Worm (Caenorhabditis elegans): ENCODE results near the gene W02D7.6.

Gene W02D7.6

ce11 chrV:8250208-8250607 lies 51.1 kb downstream of the W02D7.6 start, which contains the start of gene C16D9.6:
C16D9.6 (minus strand) TSS chrV:8250308.
- TF ChIP-seq nhr-12 (tag; optimal IDR thresholded peaks at IDR 0.05) (no peak), fkh-10 (GFP tag; optimal IDR thresholded peaks at IDR 0.05) (no peak), ceh-16 (tag; optimal IDR thresholded peaks at IDR 0.05) (no peak), mml-1 (tag; optimal IDR thresholded peaks at IDR 0.05) (no peak), lsy-12 (tag; optimal IDR thresholded peaks at IDR 0.05) (no peak), elt-2 (tag; optimal IDR thresholded peaks at IDR 0.05) (no peak), nhr-76 (tag; optimal IDR thresholded peaks at IDR 0.05) (no peak), skn-1 (tag; optimal IDR thresholded peaks at IDR 0.05) (no peak), nhr-25 (tag; optimal IDR thresholded peaks at IDR 0.05) (no peak)

Data from whole organism, L3 larva.